Fruit fly (Drosophila melanogaster): ENCODE measurements around the gene CkIIalpha-i1.

Gene CkIIalpha-i1

dm6 chr3L:15771565-15771964 is 45.2 kb upstream of the CkIIalpha-i1 start (continued):
- TF ChIP-seq Med (GFP tag): peak; percentile 56

dm6 chr3L:15772239-15772638 is 44.5 kb upstream of the CkIIalpha-i1 start:
- no peak for TF ChIP-seq CG7556 (GFP tag; optimal IDR thresholded peaks at IDR 0.05)
- TF ChIP-seq ham (GFP tag; IDR thresholded peaks at IDR 0.05): no peak
- TF ChIP-seq CG2889 (GFP tag; IDR thresholded peaks at IDR 0.05): no peak
- no peak for TF ChIP-seq maf-S (GFP tag; optimal IDR thresholded peaks at IDR 0.05)
- no peak for TF ChIP-seq CG4820 (GFP tag; optimal IDR thresholded peaks at IDR 0.05)
- TF ChIP-seq dati (GFP tag; IDR thresholded peaks at IDR 0.05): no peak
- no peak for TF ChIP-seq Adf1 (GFP tag; IDR thresholded peaks at IDR 0.05)
- no peak for TF ChIP-seq Ada2b (GFP tag; IDR thresholded peaks at IDR 0.05)
- no peak for TF ChIP-seq lov (optimal IDR thresholded peaks at IDR 0.05)
- no peak for TF ChIP-seq lov (GFP tag; IDR thresholded peaks at IDR 0.05)
- no peak for TF ChIP-seq aop (GFP tag; IDR thresholded peaks at IDR 0.05)
- no peak for TF ChIP-seq MESR4 (GFP tag; optimal IDR thresholded peaks at IDR 0.05)
- TF ChIP-seq p53 (GFP tag; optimal IDR thresholded peaks at IDR 0.05): no peak
- no peak for TF ChIP-seq Ravus (GFP tag; IDR thresholded peaks at IDR 0.05)
- TF ChIP-seq Atf6 (GFP tag; IDR thresholded peaks at IDR 0.05): no peak
- peak; percentile 10 for TF ChIP-seq cwo (GFP tag; optimal IDR thresholded peaks at IDR 0.05)
- peak; percentile 12 for TF ChIP-seq Hmr (GFP tag; optimal IDR thresholded peaks at IDR 0.05)
- no peak for TF ChIP-seq CG6854 (GFP tag; optimal IDR thresholded peaks at IDR 0.05)
- TF ChIP-seq Abd-B (GFP tag; optimal IDR thresholded peaks at IDR 0.05): no peak
- no peak for TF ChIP-seq CG18262 (tag; optimal IDR thresholded peaks at IDR 0.05)
- TF ChIP-seq peb (GFP tag; IDR thresholded peaks at IDR 0.05): no peak
- TF ChIP-seq CG18599 (GFP tag; optimal IDR thresholded peaks at IDR 0.05): peak; percentile 57
- TF ChIP-seq chn (GFP tag; optimal IDR thresholded peaks at IDR 0.05): no peak
- no peak for TF ChIP-seq CG4328 (GFP tag; optimal IDR thresholded peaks at IDR 0.05)
- TF ChIP-seq Dip2 (GFP tag; IDR thresholded peaks at IDR 0.05): no peak
- TF ChIP-seq Eip74EF (GFP tag; optimal IDR thresholded peaks at IDR 0.05): no peak
- no peak for TF ChIP-seq fu2 (GFP tag; optimal IDR thresholded peaks at IDR 0.05)
- TF ChIP-seq HLH4C (GFP tag; IDR thresholded peaks at IDR 0.05; ENCODE audit: partially characterized antibody): no peak
- no peak for TF ChIP-seq nmo (GFP tag; optimal IDR thresholded peaks at IDR 0.05)
- no peak for TF ChIP-seq CG15011 (GFP tag; optimal IDR thresholded peaks at IDR 0.05)
- peak; percentile 44; the same call in 2 of the 3 replicates for TF ChIP-seq row (GFP tag; IDR thresholded peaks at IDR 0.05)
- TF ChIP-seq gem (tag; optimal IDR thresholded peaks at IDR 0.05): peak; percentile 22
- no peak for TF ChIP-seq CG10654 (GFP tag; optimal IDR thresholded peaks at IDR 0.05)
- no peak for TF ChIP-seq insv (GFP tag; optimal IDR thresholded peaks at IDR 0.05)
- TF ChIP-seq CG11504 (tag; optimal IDR thresholded peaks at IDR 0.05): peak; percentile 2
- no peak for TF ChIP-seq CG6683 (GFP tag; optimal IDR thresholded peaks at IDR 0.05)
- no peak for TF ChIP-seq crc (GFP tag; optimal IDR thresholded peaks at IDR 0.05)
- TF ChIP-seq CG12236 (GFP tag; optimal IDR thresholded peaks at IDR 0.05): no peak
- TF ChIP-seq CG6765 (GFP tag; optimal IDR thresholded peaks at IDR 0.05): no peak
- TF ChIP-seq dysf (GFP tag; IDR thresholded peaks at IDR 0.05): no peak
- TF ChIP-seq Hand (GFP tag; optimal IDR thresholded peaks at IDR 0.05): no peak
- TF ChIP-seq CG30431 (GFP tag; optimal IDR thresholded peaks at IDR 0.05): no peak
- TF ChIP-seq CG2678 (tag; optimal IDR thresholded peaks at IDR 0.05): peak; percentile 37
- no peak for TF ChIP-seq sna (GFP tag; IDR thresholded peaks at IDR 0.05; ENCODE audit: partially characterized antibody)
- no peak for TF ChIP-seq sd (tag; optimal IDR thresholded peaks at IDR 0.05)
- TF ChIP-seq CG10979 (tag; optimal IDR thresholded peaks at IDR 0.05): no peak
- no peak for TF ChIP-seq CG16863 (GFP tag; optimal IDR thresholded peaks at IDR 0.05)
- TF ChIP-seq CG8924 (tag; optimal IDR thresholded peaks at IDR 0.05): no peak
- TF ChIP-seq zen2 (GFP tag; IDR thresholded peaks at IDR 0.05; ENCODE audit: partially characterized antibody): no peak
